Worm (Caenorhabditis elegans) whole organism, L1 larva: ENCODE measurements around the gene R13A1.3.
"Not testable (repeated sequence)": the region's sequence is repeated elsewhere in the genome, so short reads cannot be mapped to it uniquely, and the experiment has no call there.

Experiments used
- aha-1 ChIP-seq: fragments of 150-350 bp; optimal IDR thresholded peaks from 2 replicates; lab custom pipeline; 2014; ENCODE audit warnings: missing biosample characterization, missing genetic modification characterization
- dsc-1 ChIP-seq: sonication (generic microtip); optimal IDR thresholded peaks from 2 replicates; lab custom pipeline; 2016; ENCODE audit warnings: mild to moderate bottlenecking, missing genetic modification characterization, missing compliant biosample characterization
- hpl-2 ChIP-seq: fragments of 150-350 bp; optimal IDR thresholded peaks from 2 replicates; lab custom pipeline; 2014; ENCODE audit warnings: missing biosample characterization, missing genetic modification reagents, missing genetic modification characterization
- isw-1 ChIP-seq: fragments of 200-800 bp; sonication (Bioruptor generic); IDR thresholded peaks from 2 replicates; pipeline ENCODE4 v1.3.6; 2022; ENCODE audit warnings: missing genetic modification characterization, missing compliant biosample characterization
- lin-39 ChIP-seq: fragments of 150-350 bp; optimal IDR thresholded peaks from 2 replicates; lab custom pipeline; 2014; ENCODE audit warnings: missing biosample characterization, missing genetic modification reagents, missing genetic modification characterization
- lir-3 ChIP-seq: sonication (generic microtip); optimal IDR thresholded peaks from 2 replicates; lab custom pipeline; 2016; ENCODE audit warnings: mild to moderate bottlenecking, missing genetic modification characterization, moderate library complexity, missing compliant biosample characterization; ENCODE audit not compliant: poor library complexity
- mep-1 ChIP-seq: fragments of 150-350 bp; optimal IDR thresholded peaks from 2 replicates; lab custom pipeline; 2014; ENCODE audit warnings: missing biosample characterization, missing genetic modification characterization
- nhr-237 ChIP-seq: fragments of 150-350 bp; optimal IDR thresholded peaks from 2 replicates; lab custom pipeline; 2014; ENCODE audit warnings: missing biosample characterization, missing genetic modification characterization
- rnt-1 ChIP-seq: sonication (generic microtip); optimal IDR thresholded peaks from 2 replicates; lab custom pipeline; 2016; ENCODE audit warnings: mild to moderate bottlenecking, missing genetic modification characterization, moderate library complexity, missing compliant biosample characterization
- snpc-4 ChIP-seq: fragments of 150-350 bp; optimal IDR thresholded peaks from 2 replicates; lab custom pipeline; 2014; ENCODE audit warnings: missing biosample characterization, missing genetic modification characterization
- unc-86 ChIP-seq: sonication (generic microtip); optimal IDR thresholded peaks from 2 replicates; lab custom pipeline; 2016; ENCODE audit warnings: missing genetic modification characterization, missing compliant biosample characterization

DNA sequence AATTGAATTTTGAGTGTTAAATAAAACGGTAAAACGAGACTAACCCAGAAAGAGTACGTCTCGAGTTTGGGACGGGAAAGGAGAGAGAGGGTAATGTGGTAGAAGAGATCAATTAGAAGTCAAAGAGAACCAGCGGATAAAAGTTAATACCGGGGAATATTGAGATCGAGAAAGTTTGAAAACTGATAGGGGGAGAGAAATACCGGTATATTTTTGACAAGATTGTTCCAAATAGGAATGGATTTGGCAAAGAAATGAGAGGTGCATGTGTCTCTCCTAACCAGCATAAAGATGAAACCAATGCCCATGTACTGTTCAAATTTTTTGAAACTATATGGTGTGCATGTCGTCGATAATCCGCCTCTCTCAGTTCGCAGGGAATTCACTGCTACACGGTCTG is 50.9 kb downstream of the R13A1.3 start, which contains the start of gene C06E4.5:
- not testable (repeated sequence) for TF ChIP-seq dsc-1; nhr-237 (tag; lab: Kevin White, UChicago); rnt-1; lin-39 (tag; lab: Kevin White, UChicago); mep-1 (tag; lab: Kevin White, UChicago); lir-3 (tag; lab: Kevin White, UChicago); unc-86 (tag; lab: Kevin White, UChicago); snpc-4; isw-1; aha-1 (tag; lab: Kevin White, UChicago); hpl-2 (GFP tag; lab: Kevin White, UChicago)
